Fruit fly (Drosophila melanogaster): ENCODE data around the gene jigr1.

jigr1 gene

dm6 chr3R:25684859-25685258 lies 47.2 kb downstream of the jigr1 start, which contains the start of gene RpL27 (continued):
- TF ChIP-seq dysf (GFP tag; IDR thresholded peaks at IDR 0.05) (peak; percentile 72; the same call in 2 of the 3 replicates), Dip3 (GFP tag; optimal IDR thresholded peaks at IDR 0.05) (peak; percentile 66), E2f1 (GFP tag; IDR thresholded peaks at IDR 0.05) (peak; percentile 68), Hey (tag; optimal IDR thresholded peaks at IDR 0.05) (peak; percentile 74), Chrac-16 (GFP tag; optimal IDR thresholded peaks at IDR 0.05) (peak; percentile 31), Eip74EF (GFP tag; optimal IDR thresholded peaks at IDR 0.05) (peak in 1 of 2 experiments; percentile 77), CG18262 (tag; optimal IDR thresholded peaks at IDR 0.05) (peak; percentile 76), ERR (GFP tag; optimal IDR thresholded peaks at IDR 0.05) (peak; percentile 75), CG1603 (tag; optimal IDR thresholded peaks at IDR 0.05) (peak; percentile 82), CG12391 (tag; optimal IDR thresholded peaks at IDR 0.05) (peak; percentile 76), CG17328 (GFP tag; IDR thresholded peaks at IDR 0.05) (peak; percentile 79), CG11723 (GFP tag; optimal IDR thresholded peaks at IDR 0.05) (peak; percentile 80), CG8359 (GFP tag; optimal IDR thresholded peaks at IDR 0.05; ENCODE audit: borderline replicate concordance) (peak; percentile 75), sens-2 (GFP tag; IDR thresholded peaks at IDR 0.05) (peak; percentile 57), Deaf1 (tag; optimal IDR thresholded peaks at IDR 0.05) (peak; percentile 48), H15 (GFP tag; IDR thresholded peaks at IDR 0.05) (peak; percentile 85), CG18599 (GFP tag; optimal IDR thresholded peaks at IDR 0.05) (peak; percentile 83), repo (GFP tag; optimal IDR thresholded peaks at IDR 0.05) (peak; percentile 69), CG32772 (GFP tag; IDR thresholded peaks at IDR 0.05) (peak; percentile 75), danr (GFP tag; IDR thresholded peaks at IDR 0.05) (0 out of 2 replicates have a peak, but pooled peaks have one; percentile 16), Hr39 (optimal IDR thresholded peaks at IDR 0.05) (no peak), CrebB (tag; optimal IDR thresholded peaks at IDR 0.05) (peak; percentile 75), CG11695 (GFP tag; IDR thresholded peaks at IDR 0.05) (peak; percentile 51; the same call in 1 of the 3 replicates), CG34224 (GFP tag; IDR thresholded peaks at IDR 0.05; ENCODE audit: partially characterized antibody) (peak; percentile 50; the same call in 1 of the 3 replicates), CG1832 (GFP tag; optimal IDR thresholded peaks at IDR 0.05) (no peak), CG10274 (GFP tag; optimal IDR thresholded peaks at IDR 0.05) (peak; percentile 74), Scr (GFP tag; IDR thresholded peaks at IDR 0.05; ENCODE audit: partially characterized antibody) (peak; percentile 77), CG12104 (GFP tag; optimal IDR thresholded peaks at IDR 0.05) (peak; percentile 81), Nf-YB (GFP tag; optimal IDR thresholded peaks at IDR 0.05) (peak; percentile 53), CG4820 (GFP tag; optimal IDR thresholded peaks at IDR 0.05) (peak; percentile 54), en (GFP tag; optimal IDR thresholded peaks at IDR 0.05) (peak; percentile 70), abd-A (tag; optimal IDR thresholded peaks at IDR 0.05) (no peak), CG3065 (GFP tag; optimal IDR thresholded peaks at IDR 0.05) (peak; percentile 40), Dll (GFP tag; IDR thresholded peaks at IDR 0.05; ENCODE audit: partially characterized antibody) (peak; percentile 70), CG3163 (GFP tag; optimal IDR thresholded peaks at IDR 0.05) (peak; percentile 13), kah (GFP tag; optimal IDR thresholded peaks at IDR 0.05) (peak; percentile 82), Myb (GFP tag; optimal IDR thresholded peaks at IDR 0.05) (peak; percentile 63), fd102C (GFP tag; optimal IDR thresholded peaks at IDR 0.05) (peak; percentile 65), CG14965 (GFP tag; optimal IDR thresholded peaks at IDR 0.05; ENCODE audit: borderline replicate concordance) (peak; percentile 37), jing (GFP tag; optimal IDR thresholded peaks at IDR 0.05) (no peak), Camta (GFP tag; optimal IDR thresholded peaks at IDR 0.05) (peak; percentile 81), Atf6 (GFP tag; IDR thresholded peaks at IDR 0.05) (peak; percentile 75), PHDP (tag; optimal IDR thresholded peaks at IDR 0.05) (peak; percentile 87), Side (GFP tag; optimal IDR thresholded peaks at IDR 0.05) (peak; percentile 84), bab2 (GFP tag; optimal IDR thresholded peaks at IDR 0.05) (peak; percentile 47), CG7963 (GFP tag; IDR thresholded peaks at IDR 0.05; ENCODE audit: partially characterized antibody) (no peak), phol (tag; optimal IDR thresholded peaks at IDR 0.05) (peak; percentile 84), CG11696 (GFP tag; IDR thresholded peaks at IDR 0.05) (0 out of 2 replicates have a peak, but pooled peaks have one; percentile 41), lov (optimal IDR thresholded peaks at IDR 0.05) (no peak), lov (GFP tag; IDR thresholded peaks at IDR 0.05) (peak; percentile 80; the same call in 2 of the 3 replicates)
